Worm (Caenorhabditis elegans) whole organism, midembryonic: ENCODE measurements around the gene E01G6.2.
"Not testable (repeated sequence)": the region's sequence is repeated elsewhere in the genome, so short reads cannot be mapped to it uniquely, and the experiment has no call there.

ENCODE experiments used
- T22C8.4 ChIP-seq: fragments of 200-800 bp; sonication (Bioruptor generic); IDR thresholded peaks from 2 replicates; pipeline ENCODE4 v1.3.6; 2022; ENCODE audit warnings: missing genetic modification characterization, missing compliant biosample characterization
- cog-1 ChIP-seq: sonication (generic microtip); optimal IDR thresholded peaks from 2 replicates; lab custom pipeline; 2016; ENCODE audit warnings: missing genetic modification characterization, missing compliant biosample characterization
- flt-1 ChIP-seq: fragments of 200-800 bp; sonication (Bioruptor generic); IDR thresholded peaks from 2 replicates; pipeline ENCODE4 v1.3.6; 2022; ENCODE audit warnings: missing genetic modification characterization, missing compliant biosample characterization
- klf-2 ChIP-seq: fragments of 200-800 bp; sonication (Bioruptor generic); conservative IDR thresholded peaks from 2 replicates; pipeline ENCODE4 v1.3.6; 2022; ENCODE audit warnings: missing genetic modification reagents, missing genetic modification characterization, missing compliant biosample characterization
- med-1 ChIP-seq: sonication (generic microtip); optimal IDR thresholded peaks from 2 replicates; lab custom pipeline; 2017; ENCODE audit warnings: missing genetic modification characterization, mild to moderate bottlenecking, missing compliant biosample characterization, antibody characterized with exemption, missing genetic modification reagents; ENCODE audit not compliant: insufficient read depth
- ref-1 ChIP-seq: fragments of 200-800 bp; sonication (Bioruptor generic); conservative IDR thresholded peaks from 2 replicates; pipeline ENCODE4 v1.3.6; 2022; ENCODE audit warnings: missing genetic modification reagents, missing genetic modification characterization, missing compliant biosample characterization
- tab-1 ChIP-seq: fragments of 200-800 bp; sonication (Bioruptor generic); IDR thresholded peaks from 2 replicates; pipeline ENCODE4 v1.3.6; 2022; ENCODE audit warnings: missing genetic modification characterization, missing compliant biosample characterization
- ztf-23 ChIP-seq: fragments of 200-800 bp; sonication (Bioruptor generic); IDR thresholded peaks from 2 replicates; pipeline ENCODE4 v1.3.6; 2022; ENCODE audit warnings: missing genetic modification reagents, missing genetic modification characterization, missing compliant biosample characterization
- ztf-29 ChIP-seq: fragments of 200-800 bp; sonication (Bioruptor generic); IDR thresholded peaks from 2 replicates; pipeline ENCODE4 v1.3.6; 2022; ENCODE audit warnings: missing genetic modification reagents, missing genetic modification characterization, missing compliant biosample characterization

Gene E01G6.2

ce11 chrX:12296392-12296791 lies 39.9 kb downstream of the E01G6.2 start, which contains the start of gene W06D11.2:
W06D11.2 (minus strand) TSS chrX:12296730.
- TF ChIP-seq ref-1 (GFP tag; lab: Robert Waterston, UW) (no peak), flt-1 (GFP tag; lab: Robert Waterston, UW) (no peak), T22C8.4 (no peak), ztf-23 (GFP tag; lab: Robert Waterston, UW) (no peak), cog-1 (tag; lab: Kevin White, UChicago) (no peak), med-1 (GFP tag; lab: Kevin White, UChicago) (no peak), ztf-29 (GFP tag; lab: Robert Waterston, UW) (no peak), tab-1 (GFP tag; lab: Robert Waterston, UW) (no peak), klf-2 (GFP tag; lab: Robert Waterston, UW) (no peak)

ce11 chrX:12298324-12298723 lies 41.9 kb downstream of the E01G6.2 start, which contains the start of gene W06D11.3:
W06D11.3 (plus strand) TSS chrX:12298683.
- TF ChIP-seq tab-1 (GFP tag; lab: Robert Waterston, UW): no peak
- no peak for TF ChIP-seq klf-2 (GFP tag; lab: Robert Waterston, UW)
- TF ChIP-seq cog-1 (tag; lab: Kevin White, UChicago): no peak
- TF ChIP-seq med-1 (GFP tag; lab: Kevin White, UChicago): no peak
- TF ChIP-seq T22C8.4: no peak
- no peak for TF ChIP-seq ztf-23 (GFP tag; lab: Robert Waterston, UW)

ce11 chrX:12299834-12300233 lies 43.4 kb downstream of the E01G6.2 start, which contains the start of gene W06D11.5:
W06D11.5 (plus strand) TSS chrX:12300134.
- TF ChIP-seq ztf-29 (GFP tag; lab: Robert Waterston, UW) (no peak), T22C8.4 (no peak), ref-1 (GFP tag; lab: Robert Waterston, UW) (no peak), tab-1 (GFP tag; lab: Robert Waterston, UW) (no peak), klf-2 (GFP tag; lab: Robert Waterston, UW) (no peak)

- not testable (repeated sequence) for TF ChIP-seq tab-1, ref-1, klf-2 (GFP tag; lab: Robert Waterston, UW)
Observed at ce11 chrX:12302755-12303154, 46.3 kb downstream of the E01G6.2 start, which contains the start of gene dot-1.3. dot-1.3 (minus strand) TSS chrX:12302855.

ce11 chrX:12304231-12304630 lies 47.8 kb downstream of the E01G6.2 start:
- TF ChIP-seq ztf-29 (GFP tag; lab: Robert Waterston, UW): no peak

- TF ChIP-seq flt-1 (GFP tag; lab: Robert Waterston, UW): no peak
- TF ChIP-seq ztf-29 (GFP tag; lab: Robert Waterston, UW): no peak
- TF ChIP-seq tab-1 (GFP tag; lab: Robert Waterston, UW): no peak
- no peak for TF ChIP-seq med-1 (GFP tag; lab: Kevin White, UChicago)
- TF ChIP-seq ztf-23 (GFP tag; lab: Robert Waterston, UW): no peak
- TF ChIP-seq ref-1 (GFP tag; lab: Robert Waterston, UW): no peak
- no peak for TF ChIP-seq klf-2 (GFP tag; lab: Robert Waterston, UW)
Observed at ce11 chrX:12306565-12306964, 50.1 kb downstream of the E01G6.2 start, which contains the start of gene phf-32. phf-32 (plus strand) TSS chrX:12306865.

ce11 chrX:12308045-12308499 lies 51.6 kb downstream of the E01G6.2 start, which contains the start of gene F17A2.16:
F17A2.16 (plus strand) TSS chrX:12308449.
- not testable (repeated sequence) for TF ChIP-seq ref-1 (GFP tag; lab: Robert Waterston, UW); cog-1 (tag; lab: Kevin White, UChicago); klf-2 (GFP tag; lab: Robert Waterston, UW)
